Worm (Caenorhabditis elegans) whole organism, early embryonic: ENCODE results near the gene C16C8.9.

Experiments used
- B0310.2 ChIP-seq: sonication (generic microtip); optimal IDR thresholded peaks from 2 replicates; lab custom pipeline; 2016; ENCODE audit warnings: mild to moderate bottlenecking, missing genetic modification characterization, missing compliant biosample characterization
- F13C5.2 ChIP-seq: sonication (generic microtip); optimal IDR thresholded peaks from 2 replicates; lab custom pipeline; 2017; ENCODE audit warnings: mild to moderate bottlenecking, missing genetic modification characterization, inconsistent platforms, missing compliant biosample characterization
- aly-1 ChIP-seq: sonication (generic microtip); optimal IDR thresholded peaks from 2 replicates; lab custom pipeline; 2016; ENCODE audit warnings: missing genetic modification characterization, missing compliant biosample characterization
- ama-1 ChIP-seq: fragments of 150-350 bp; optimal IDR thresholded peaks from 2 replicates; lab custom pipeline; 2014
- ceh-13 ChIP-seq: fragments of 200-800 bp; sonication (Bioruptor generic); optimal IDR thresholded peaks from 2 replicates; lab custom pipeline; 2018; ENCODE audit warnings: mild to moderate bottlenecking, missing genetic modification characterization, missing compliant biosample characterization
- ceh-36 ChIP-seq: sonication (generic microtip); optimal IDR thresholded peaks from 2 replicates; lab custom pipeline; 2016; ENCODE audit warnings: missing genetic modification characterization, inconsistent platforms, missing compliant biosample characterization
- ets-7 ChIP-seq: sonication (generic microtip); optimal IDR thresholded peaks from 2 replicates; lab custom pipeline; 2016; ENCODE audit warnings: missing genotype, missing genetic modification characterization, missing compliant biosample characterization
- flt-1 ChIP-seq: fragments of 200-800 bp; sonication (Bioruptor generic); IDR thresholded peaks from 2 replicates; pipeline ENCODE4 v1.3.6; 2022; ENCODE audit warnings: missing genetic modification characterization, missing compliant biosample characterization
- hmbx-1 ChIP-seq: sonication (generic microtip); optimal IDR thresholded peaks from 2 replicates; lab custom pipeline; 2016; ENCODE audit warnings: mild to moderate bottlenecking, missing genetic modification characterization, missing compliant biosample characterization
- hmg-4 ChIP-seq: fragments of 200-800 bp; sonication (Bioruptor generic); optimal IDR thresholded peaks from 2 replicates; lab custom pipeline; 2018; ENCODE audit warnings: mild to moderate bottlenecking, missing genetic modification characterization, missing compliant biosample characterization
- hnd-1 ChIP-seq: sonication (generic microtip); optimal IDR thresholded peaks from 2 replicates; lab custom pipeline; 2016; ENCODE audit warnings: missing genetic modification characterization, missing compliant biosample characterization
- pes-1 ChIP-seq: fragments of 200-800 bp; sonication (Bioruptor generic); IDR thresholded peaks from 2 replicates; pipeline ENCODE4 v1.3.6; 2022; ENCODE audit warnings: missing genetic modification reagents, missing genetic modification characterization, missing compliant biosample characterization
- scrt-1 ChIP-seq: fragments of 200-800 bp; sonication (Bioruptor generic); IDR thresholded peaks from 2 replicates; pipeline ENCODE4 v1.3.6; 2022; ENCODE audit warnings: missing genetic modification characterization, missing compliant biosample characterization
- sea-1 ChIP-seq: fragments of 200-800 bp; sonication (Bioruptor generic); conservative IDR thresholded peaks from 2 replicates; pipeline ENCODE4 v1.3.6; 2022; ENCODE audit warnings: missing genetic modification characterization, missing compliant biosample characterization
- tbx-11 ChIP-seq: fragments of 200-800 bp; sonication (Bioruptor generic); IDR thresholded peaks from 2 replicates; pipeline ENCODE4 v1.3.6; 2022; ENCODE audit warnings: missing genetic modification characterization, missing compliant biosample characterization
- tbx-37 ChIP-seq: fragments of 200-800 bp; sonication (Bioruptor generic); conservative IDR thresholded peaks from 2 replicates; pipeline ENCODE4 v1.3.6; 2022; ENCODE audit warnings: missing genetic modification reagents, missing genetic modification characterization, missing compliant biosample characterization
- tra-4 ChIP-seq: sonication (generic microtip); optimal IDR thresholded peaks from 2 replicates; lab custom pipeline; 2017; ENCODE audit warnings: missing genetic modification characterization, missing compliant biosample characterization

Gene C16C8.9

ce11 chrII:3443154-3443553 is 19.8 kb downstream of the C16C8.9 start, which contains the start of gene C16C8.22:
TSS of gene C16C8.22 (minus strand) at chrII:3443254.
- TF ChIP-seq tbx-11: no peak
- no peak for TF ChIP-seq sea-1 (GFP tag; lab: Robert Waterston, UW)
- TF ChIP-seq flt-1: no peak
- TF ChIP-seq F13C5.2 (tag; lab: Kevin White, UChicago): no peak
- TF ChIP-seq scrt-1 (GFP tag; lab: Robert Waterston, UW): no peak
- no peak for TF ChIP-seq ets-7
- TF ChIP-seq pes-1 (GFP tag; lab: Robert Waterston, UW): no peak
- TF ChIP-seq hmbx-1 (tag; lab: Kevin White, UChicago): no peak

- TF ChIP-seq tbx-37 (GFP tag; lab: Robert Waterston, UW) (no peak), F13C5.2 (tag; lab: Kevin White, UChicago) (no peak), hnd-1 (tag; lab: Kevin White, UChicago) (no peak), ceh-36 (tag; lab: Kevin White, UChicago) (no peak), sea-1 (GFP tag; lab: Robert Waterston, UW) (no peak), tra-4 (no peak), ama-1 (no peak), aly-1 (tag; lab: Kevin White, UChicago) (no peak), hmbx-1 (tag; lab: Kevin White, UChicago) (no peak), B0310.2 (tag; lab: Kevin White, UChicago) (no peak), pes-1 (GFP tag; lab: Robert Waterston, UW) (no peak)
These were observed 21.6 kb downstream of the C16C8.9 start, which contains the start of gene C16C8.27 for ce11 chrII:3441377-3441776. TSS of gene C16C8.27 (plus strand) at chrII:3441677.

ce11 chrII:3440641-3440926 is 22.4 kb downstream of the C16C8.9 start, which contains the start of gene C16C8.17:
TSS of gene C16C8.17 (plus strand) at chrII:3440827.
- no peak for TF ChIP-seq flt-1
- TF ChIP-seq hmg-4 (GFP tag; lab: Kevin White, UChicago): no peak
- TF ChIP-seq hnd-1 (tag; lab: Kevin White, UChicago): no peak
- TF ChIP-seq tra-4: no peak
- TF ChIP-seq F13C5.2 (tag; lab: Kevin White, UChicago): no peak
- no peak for TF ChIP-seq scrt-1 (GFP tag; lab: Robert Waterston, UW)
- TF ChIP-seq B0310.2 (tag; lab: Kevin White, UChicago): no peak
- TF ChIP-seq aly-1 (tag; lab: Kevin White, UChicago): no peak
- TF ChIP-seq sea-1 (GFP tag; lab: Robert Waterston, UW): no peak
- TF ChIP-seq ceh-36 (tag; lab: Kevin White, UChicago): no peak
- TF ChIP-seq tbx-11: no peak
- TF ChIP-seq tbx-37 (GFP tag; lab: Robert Waterston, UW): no peak
- no peak for TF ChIP-seq ceh-13 (GFP tag; lab: Kevin White, UChicago)

- TF ChIP-seq sea-1 (GFP tag; lab: Robert Waterston, UW) (no peak), pes-1 (GFP tag; lab: Robert Waterston, UW) (no peak), hnd-1 (tag; lab: Kevin White, UChicago) (no peak), hmbx-1 (tag; lab: Kevin White, UChicago) (no peak), ama-1 (no peak), tbx-11 (no peak), F13C5.2 (tag; lab: Kevin White, UChicago) (no peak)
These were observed 23.0 kb downstream of the C16C8.9 start for ce11 chrII:3439842-3440640.

DNA sequence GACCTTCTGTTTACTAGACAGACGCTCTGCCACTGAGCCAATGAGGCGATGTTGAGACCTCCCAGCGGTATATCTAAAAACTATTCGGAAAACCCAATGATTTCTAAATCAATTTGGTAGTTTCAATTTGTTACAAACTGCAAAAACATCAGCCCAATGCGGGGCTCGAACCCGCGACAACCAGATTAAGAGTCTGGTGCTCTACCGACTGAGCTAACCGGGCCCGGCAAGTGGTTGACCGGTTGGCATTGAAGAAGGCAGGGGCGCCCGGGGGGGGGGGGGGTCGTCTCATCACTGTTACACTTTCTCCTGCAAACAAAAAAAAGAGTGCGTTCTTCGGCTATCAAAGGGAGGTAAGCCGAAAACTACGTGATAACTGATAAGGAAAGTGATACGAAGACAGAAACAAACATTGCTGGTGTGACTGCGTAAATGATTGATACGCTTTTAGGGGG is 23.7 kb downstream of the C16C8.9 start:
- peak; percentile 67 for TF ChIP-seq tbx-11
- TF ChIP-seq tra-4: no peak
- peak; percentile 71 for TF ChIP-seq hmg-4 (GFP tag; lab: Kevin White, UChicago)
- TF ChIP-seq F13C5.2 (tag; lab: Kevin White, UChicago): peak; percentile 13
- peak; percentile 70 for TF ChIP-seq B0310.2 (tag; lab: Kevin White, UChicago)
- TF ChIP-seq hmbx-1 (tag; lab: Kevin White, UChicago): no peak
- TF ChIP-seq ceh-13 (GFP tag; lab: Kevin White, UChicago): peak; percentile 35
- no peak for TF ChIP-seq ama-1
- peak; percentile 48 for TF ChIP-seq tbx-37 (GFP tag; lab: Robert Waterston, UW)
- peak; percentile 74 for TF ChIP-seq scrt-1 (GFP tag; lab: Robert Waterston, UW)
- peak; percentile 62 for TF ChIP-seq hnd-1 (tag; lab: Kevin White, UChicago)
- TF ChIP-seq pes-1 (GFP tag; lab: Robert Waterston, UW): peak; percentile 84
- peak; percentile 67 for TF ChIP-seq aly-1 (tag; lab: Kevin White, UChicago)
- peak; percentile 76 for TF ChIP-seq ceh-36 (tag; lab: Kevin White, UChicago)
- TF ChIP-seq sea-1 (GFP tag; lab: Robert Waterston, UW): peak; percentile 52; the same call in 1 of the 2 replicates
- TF ChIP-seq ets-7: peak; percentile 39
- peak; percentile 73 for TF ChIP-seq flt-1

- no peak for TF ChIP-seq B0310.2 (tag; lab: Kevin White, UChicago)
- no peak for TF ChIP-seq ceh-36 (tag; lab: Kevin White, UChicago)
- TF ChIP-seq tra-4: no peak
- TF ChIP-seq sea-1 (GFP tag; lab: Robert Waterston, UW): no peak
- TF ChIP-seq F13C5.2 (tag; lab: Kevin White, UChicago): no peak
- TF ChIP-seq ceh-13 (GFP tag; lab: Kevin White, UChicago): no peak
- no peak for TF ChIP-seq ets-7
- no peak for TF ChIP-seq hmbx-1 (tag; lab: Kevin White, UChicago)
- no peak for TF ChIP-seq scrt-1 (GFP tag; lab: Robert Waterston, UW)
- TF ChIP-seq hmg-4 (GFP tag; lab: Kevin White, UChicago): no peak
- no peak for TF ChIP-seq tbx-11
- no peak for TF ChIP-seq tbx-37 (GFP tag; lab: Robert Waterston, UW)
- TF ChIP-seq aly-1 (tag; lab: Kevin White, UChicago): no peak
These were observed 24.7 kb downstream of the C16C8.9 start for ce11 chrII:3438280-3438679.

DNA sequence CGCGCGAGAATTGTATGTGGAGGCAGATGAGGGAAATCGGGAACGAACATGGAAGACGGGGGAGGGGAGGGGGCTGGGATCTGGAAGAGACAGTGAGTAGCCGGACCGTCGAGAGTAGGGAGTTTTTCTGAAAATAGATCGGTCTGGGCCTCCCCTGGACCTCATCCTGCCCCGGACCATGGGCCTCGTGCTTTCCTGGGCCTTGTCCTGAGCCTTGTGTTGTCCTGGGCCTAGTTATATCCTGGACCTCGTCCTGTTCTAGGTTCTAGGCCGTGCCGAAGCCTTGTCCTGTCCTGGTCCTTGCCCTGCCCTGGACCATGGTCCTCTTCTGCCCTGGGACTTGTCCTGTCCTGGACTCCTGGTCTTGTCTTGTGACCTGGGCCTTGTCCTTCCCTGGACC is 25.6 kb downstream of the C16C8.9 start:
- TF ChIP-seq tbx-37 (GFP tag; lab: Robert Waterston, UW) (no peak), sea-1 (GFP tag; lab: Robert Waterston, UW) (no peak), flt-1 (no peak), ama-1 (no peak), ceh-36 (tag; lab: Kevin White, UChicago) (no peak), tbx-11 (0 out of 2 replicates have a peak, but pooled peaks have one; percentile 21)
